Fruit fly (Drosophila melanogaster) S2 (cell line): ENCODE measurements around the gene CG13930.

ENCODE experiments used
- CG8478 ChIP-seq: fragments of >200 bp; optimal IDR thresholded peaks from 2 replicates; lab custom pipeline; 2018
- CTCF ChIP-seq, 2 experiments: fragments of >200 bp; optimal IDR thresholded peaks; 2 replicates each; lab custom pipeline; 2018

The CG13930 gene

DNA sequence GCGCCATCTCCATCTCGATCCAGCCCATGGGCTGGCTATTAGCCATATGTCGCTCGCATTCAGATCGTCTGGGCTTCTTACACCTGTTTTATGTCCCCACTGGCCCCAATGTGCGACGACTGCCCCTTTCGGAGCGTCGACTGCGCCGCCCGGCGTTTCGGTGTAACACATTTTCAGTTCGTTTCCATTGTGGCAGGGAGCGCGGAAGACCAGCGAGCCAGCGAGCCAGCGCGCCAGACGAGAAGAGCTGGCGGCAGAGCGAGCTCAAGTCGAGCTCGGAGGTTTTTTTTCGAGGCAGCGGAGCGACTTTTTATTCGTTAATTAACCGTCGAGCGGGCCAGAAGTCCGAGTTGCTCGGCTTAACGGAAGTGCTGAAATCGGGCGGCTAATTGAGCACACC lies 1.9 kb upstream of the CG13930 start, which contains the start of gene CG7991:
CG7991 (plus strand) TSS at position 329 of the 400 bp plus-strand sequence.
- TF ChIP-seq CG8478 (lab: Kevin White, UChicago), result no peak
- no peak for TF ChIP-seq CTCF (optimal IDR thresholded peaks at IDR 0.05; lab: Kevin White, UChicago)

DNA sequence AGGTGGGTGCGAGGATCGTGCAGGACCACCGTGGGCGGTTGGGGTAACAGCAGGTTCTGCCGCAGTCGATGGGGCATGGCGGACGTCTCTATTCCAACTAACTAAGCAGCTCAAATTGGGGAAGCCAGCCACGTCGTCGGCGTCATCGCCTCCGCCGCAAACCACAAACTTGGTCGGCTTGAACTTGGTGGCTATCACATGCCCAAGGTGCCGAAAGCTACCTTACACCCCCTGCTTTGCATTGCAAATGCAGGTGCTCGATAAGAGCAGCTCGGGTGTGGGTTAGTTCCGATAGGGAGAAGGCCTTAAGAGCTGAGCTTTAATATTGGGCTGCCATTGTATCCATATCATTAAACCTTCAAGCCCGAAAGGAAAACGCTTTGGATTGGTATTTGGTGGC lies 2.5 kb downstream of the CG13930 start, which contains the start of gene RabX5:
RabX5 (minus strand) TSS at position 101 of the 400 bp plus-strand sequence.
- no peak for TF ChIP-seq CTCF (optimal IDR thresholded peaks at IDR 0.05; lab: Kevin White, UChicago)
- TF ChIP-seq CG8478 (lab: Kevin White, UChicago), result no peak

DNA sequence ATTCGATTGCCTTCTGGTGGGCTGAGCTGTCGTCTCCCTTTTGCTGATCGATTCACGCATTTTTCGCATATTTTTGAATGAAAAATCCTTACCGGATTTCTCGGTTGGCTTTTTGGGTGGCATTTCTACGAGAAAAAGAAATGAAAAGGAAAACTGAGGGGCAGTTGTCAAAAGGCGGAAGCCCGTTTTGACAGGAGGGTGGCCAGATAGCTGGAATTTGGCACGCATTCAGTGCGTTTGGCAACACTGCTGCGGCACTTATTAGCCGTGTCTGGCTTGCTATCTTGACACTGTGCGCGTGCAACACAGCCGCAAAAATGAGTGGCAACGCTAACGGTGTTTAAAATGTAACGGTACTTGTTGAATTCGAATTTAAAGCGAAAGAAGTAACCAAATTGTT lies 4.0 kb downstream of the CG13930 start, which contains the start of gene RpL23A:
RpL23A (minus strand) TSS at position 151 of the 400 bp plus-strand sequence.
- TF ChIP-seq CTCF (optimal IDR thresholded peaks at IDR 0.05; lab: Kevin White, UChicago), result peak; percentile 72 to 74
- no peak for TF ChIP-seq CG8478 (lab: Kevin White, UChicago)

DNA sequence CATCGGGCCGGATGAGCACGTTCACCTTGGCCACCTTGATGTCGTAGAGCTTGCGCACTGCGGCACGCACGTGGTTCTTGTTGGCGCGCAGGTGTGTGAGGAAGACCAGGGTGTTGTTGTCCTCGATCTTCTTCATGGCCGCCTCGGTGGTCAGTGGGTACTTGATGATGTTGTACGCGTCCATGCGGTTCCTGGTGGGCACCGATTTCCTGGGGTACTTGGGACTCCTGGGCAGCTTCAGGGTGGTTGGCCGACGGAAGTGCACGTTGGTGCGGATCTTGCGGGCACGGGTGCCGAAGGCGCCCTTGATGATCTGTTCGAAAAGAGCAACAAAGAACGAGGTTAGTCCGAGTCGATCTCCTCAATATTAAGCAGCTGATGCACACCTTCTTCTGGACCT lies 5.1 kb downstream of the CG13930 start:
- TF ChIP-seq CTCF (optimal IDR thresholded peaks at IDR 0.05; lab: Kevin White, UChicago) (no peak), CG8478 (lab: Kevin White, UChicago) (no peak)

DNA sequence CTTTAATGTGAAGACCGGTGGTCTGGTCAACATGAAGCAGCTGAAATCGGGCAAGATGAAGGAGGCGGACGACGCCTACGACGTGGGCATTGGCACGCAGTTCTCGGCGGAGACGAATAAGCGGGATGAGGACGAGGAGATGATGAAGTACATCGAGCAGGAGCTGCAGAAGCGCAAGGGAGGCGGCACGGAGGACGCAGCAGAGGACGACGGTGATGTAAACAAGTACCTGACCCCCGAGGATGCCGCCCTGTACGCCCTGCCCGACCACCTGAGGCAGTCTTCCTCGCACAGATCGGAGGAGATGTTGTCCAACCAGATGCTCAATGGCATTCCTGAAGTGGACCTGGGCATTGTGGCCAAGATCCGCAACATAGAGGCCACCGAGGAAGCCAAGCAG lies 7.0 kb downstream of the CG13930 start:
- TF ChIP-seq CG8478 (lab: Kevin White, UChicago) (no peak), CTCF (optimal IDR thresholded peaks at IDR 0.05; lab: Kevin White, UChicago) (no peak)

DNA sequence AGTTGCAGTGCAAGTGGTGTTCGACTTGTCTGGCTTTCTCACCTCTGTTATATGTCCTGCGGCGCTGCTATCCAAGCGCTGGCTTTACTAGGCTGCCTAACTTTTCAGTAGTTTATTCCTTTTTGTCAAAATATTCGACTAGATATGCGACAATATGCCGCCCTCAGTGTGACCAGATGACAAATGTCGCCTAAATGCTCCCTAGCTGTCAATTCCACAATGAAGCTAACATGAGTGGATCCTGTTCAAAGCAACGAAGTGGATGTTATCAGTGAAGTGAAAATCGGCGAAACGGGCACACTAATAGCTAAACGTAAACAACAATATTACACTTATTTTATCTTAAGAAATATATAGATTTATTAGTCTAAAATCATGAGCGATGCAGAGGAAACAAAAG lies 7.7 kb downstream of the CG13930 start, which contains the start of the genes Srrm234 and CG7974:
Srrm234 (minus strand) TSS at position 189 of the 400 bp plus-strand sequence.
CG7974 (plus strand) TSS at position 263 of the 400 bp plus-strand sequence.
- TF ChIP-seq CG8478 (lab: Kevin White, UChicago) (no peak), CTCF (optimal IDR thresholded peaks at IDR 0.05; lab: Kevin White, UChicago) (no peak)

DNA sequence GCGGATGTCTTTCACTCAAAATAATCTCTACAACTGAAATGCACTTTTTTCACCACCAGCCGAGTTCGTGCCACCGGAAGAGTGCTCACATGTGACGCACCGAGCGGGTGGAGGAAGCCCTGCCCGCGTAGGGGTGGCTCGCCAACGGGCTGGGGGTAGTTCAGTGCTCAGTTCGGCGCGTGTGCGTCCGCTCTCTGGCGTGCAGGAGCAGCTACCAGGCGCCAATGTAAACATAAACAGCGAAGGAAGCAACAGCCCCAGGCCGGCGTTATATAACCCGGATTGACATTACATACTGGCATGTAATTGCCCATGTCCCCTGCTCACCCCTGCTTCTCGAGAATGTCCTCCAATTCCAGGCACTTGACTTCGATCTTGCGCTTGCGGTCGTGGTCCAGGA lies 8.3 kb downstream of the CG13930 start:
- TF ChIP-seq CTCF (optimal IDR thresholded peaks at IDR 0.05; lab: Kevin White, UChicago) (no peak), CG8478 (lab: Kevin White, UChicago) (no peak)

DNA sequence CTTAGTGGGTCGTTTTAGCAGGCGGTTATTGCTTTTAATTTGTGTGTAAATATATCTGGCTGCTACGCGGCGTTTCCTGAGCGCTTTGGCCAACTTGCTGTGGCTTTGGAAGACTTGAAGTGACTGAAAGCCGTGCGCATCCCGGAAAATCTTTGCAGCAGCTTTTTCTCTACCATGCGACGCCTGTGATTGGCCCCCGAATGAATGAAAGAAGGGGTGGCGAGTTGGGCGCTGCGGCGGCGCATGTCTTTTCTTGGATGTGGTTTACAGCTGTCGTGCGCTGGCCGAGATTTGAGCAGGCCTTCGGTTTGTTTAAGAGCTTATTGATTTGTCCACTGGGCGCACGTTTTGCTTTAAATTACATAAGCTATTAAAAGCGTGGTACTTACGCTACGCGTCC lies 9.0 kb downstream of the CG13930 start:
- TF ChIP-seq CG8478 (lab: Kevin White, UChicago) (no peak), CTCF (optimal IDR thresholded peaks at IDR 0.05; lab: Kevin White, UChicago) (no peak)

DNA sequence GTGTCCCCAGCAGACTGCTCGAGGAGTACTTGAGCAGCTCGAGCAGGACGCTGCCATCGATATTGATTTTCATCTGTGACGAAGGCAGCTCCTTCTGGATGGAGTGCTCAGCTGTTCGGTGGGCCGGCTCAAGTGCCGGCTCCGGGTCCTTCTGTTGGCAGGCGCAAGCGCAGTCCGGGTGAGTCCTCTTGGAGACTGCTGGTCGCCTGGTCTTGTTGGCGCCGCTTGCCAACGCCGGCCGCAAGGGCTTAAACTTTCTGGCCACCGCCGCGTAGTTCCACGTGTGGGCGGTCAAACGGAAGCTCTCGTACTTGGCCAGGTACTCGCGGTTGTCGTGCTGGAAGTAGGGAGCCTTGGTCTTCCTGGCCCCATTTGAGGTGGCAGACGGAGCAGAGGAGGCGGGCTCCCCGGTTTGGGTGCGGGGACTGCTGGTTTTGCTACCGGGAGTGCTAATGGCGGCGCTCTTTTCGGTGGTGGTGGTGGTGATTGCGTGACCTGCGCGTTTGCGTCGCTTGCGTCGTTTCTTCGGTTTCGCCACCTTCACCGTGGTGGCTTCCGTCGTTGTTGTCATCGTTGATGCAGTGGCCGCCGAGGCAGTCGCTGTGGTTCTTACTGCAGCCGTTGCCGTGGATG lies 10.7 kb downstream of the CG13930 start:
- TF ChIP-seq CTCF (optimal IDR thresholded peaks at IDR 0.05; lab: Kevin White, UChicago) (no peak), CG8478 (lab: Kevin White, UChicago) (no peak)

DNA sequence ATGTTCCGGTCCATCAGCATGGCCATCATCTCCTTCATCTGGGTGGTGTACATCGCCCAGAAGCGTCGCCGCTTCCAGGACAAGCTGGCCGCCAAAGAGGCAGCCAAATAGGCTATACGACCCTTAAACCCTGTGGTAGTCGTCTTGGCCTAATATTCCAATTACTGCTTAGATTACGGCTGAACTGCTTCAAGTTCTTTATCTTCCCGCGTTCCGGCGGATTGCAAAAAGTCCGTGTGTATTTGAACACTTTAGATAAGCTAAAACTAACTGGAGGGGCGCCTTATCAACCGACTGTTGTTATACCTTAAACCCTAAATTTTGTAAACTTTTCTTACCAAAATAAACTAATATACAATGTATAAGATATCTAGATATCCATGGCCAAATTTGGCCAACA lies 18.8 kb downstream of the CG13930 start:
- TF ChIP-seq CTCF (optimal IDR thresholded peaks at IDR 0.05; lab: Kevin White, UChicago) (no peak), CG8478 (lab: Kevin White, UChicago) (no peak)

DNA sequence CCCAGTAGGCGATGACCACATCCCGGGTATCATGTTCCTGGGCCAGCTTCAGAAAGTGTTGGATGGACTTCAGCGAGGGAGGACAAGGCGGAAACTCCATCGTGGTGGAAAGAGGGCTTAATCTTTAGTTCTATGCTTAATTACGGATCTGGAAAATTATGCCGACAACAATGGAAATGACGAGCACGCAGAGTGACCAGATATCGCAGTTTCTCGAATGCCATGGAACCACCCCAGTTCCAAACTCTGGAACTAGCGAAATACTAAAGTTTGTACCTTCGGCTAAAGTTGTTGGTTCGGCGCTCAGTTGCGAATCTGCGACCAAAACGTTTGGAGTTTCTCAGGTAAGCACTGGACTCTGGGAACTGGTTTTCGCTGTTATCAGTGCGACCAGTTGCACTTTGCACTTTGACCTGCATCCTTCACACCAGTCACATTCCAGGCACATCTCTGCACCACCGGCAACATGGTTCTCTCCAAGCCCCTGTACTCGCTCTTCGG lies 19.8 kb downstream of the CG13930 start, which contains the start of the genes CG7970 and Vta1:
CG7970 (plus strand) TSS at position 51 of the 501 bp plus-strand sequence.
Vta1 (minus strand) TSS at position 201 of the 501 bp plus-strand sequence.
- TF ChIP-seq CG8478 (lab: Kevin White, UChicago) (no peak), CTCF (optimal IDR thresholded peaks at IDR 0.05; lab: Kevin White, UChicago) (peak in 1 of 2 experiments; percentile 22)

DNA sequence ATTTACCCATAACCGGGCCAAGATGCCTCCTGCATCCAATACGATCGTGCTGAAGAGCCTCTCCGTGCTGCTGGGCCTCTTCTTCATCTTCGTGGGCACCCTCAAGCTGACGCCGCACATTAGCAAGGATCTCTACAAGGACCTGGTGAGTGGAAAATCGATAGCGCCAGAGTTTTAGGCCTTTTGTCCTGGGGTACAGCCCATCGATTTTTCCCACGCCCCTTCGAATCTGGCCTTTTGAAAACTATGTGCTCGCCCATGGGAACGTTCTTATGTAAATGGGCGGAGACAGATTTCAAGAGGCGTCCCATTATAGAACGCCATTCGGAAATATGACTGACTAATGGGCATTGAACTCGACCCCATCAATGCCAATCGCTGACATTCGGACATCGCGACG lies 23.2 kb downstream of the CG13930 start:
- TF ChIP-seq CTCF (optimal IDR thresholded peaks at IDR 0.05; lab: Kevin White, UChicago) (no peak), CG8478 (lab: Kevin White, UChicago) (no peak)

DNA sequence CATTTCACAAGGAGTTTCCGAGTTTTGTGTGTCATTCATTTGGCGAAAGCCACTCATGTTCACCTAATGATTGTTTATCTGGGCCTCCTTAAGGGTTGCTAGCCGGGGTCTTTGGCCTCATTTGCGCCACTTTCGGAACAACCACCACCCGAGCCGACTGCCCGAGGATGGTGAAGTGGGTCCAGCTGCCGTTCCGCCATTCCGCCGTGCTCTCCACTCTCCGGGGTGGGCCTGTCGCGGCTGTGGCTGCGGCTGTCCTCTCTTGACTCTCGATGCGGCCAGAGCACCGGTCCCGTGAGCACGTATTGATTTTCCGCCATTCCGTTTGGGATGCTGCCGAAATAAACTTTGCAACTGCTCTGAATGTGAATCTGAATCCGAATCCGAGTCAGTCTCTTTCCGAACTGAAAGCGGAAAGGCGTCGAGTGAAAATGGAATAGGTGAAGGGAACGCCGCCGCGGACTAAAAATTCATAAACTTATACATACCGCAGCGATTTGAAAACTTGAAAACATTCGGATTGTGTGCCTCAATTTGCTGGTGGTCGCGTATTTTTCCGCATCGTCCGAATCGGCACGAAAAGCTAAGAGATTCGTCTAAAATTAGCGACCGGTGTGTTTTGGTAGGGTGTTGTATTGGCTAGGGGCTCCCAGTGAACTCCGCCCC lies 23.7 kb downstream of the CG13930 start, which contains the start of gene CG13920:
CG13920 (plus strand) TSS at position 255 of the 666 bp plus-strand sequence.
- no peak for TF ChIP-seq CTCF (optimal IDR thresholded peaks at IDR 0.05; lab: Kevin White, UChicago)
- TF ChIP-seq CG8478 (lab: Kevin White, UChicago), result no peak

DNA sequence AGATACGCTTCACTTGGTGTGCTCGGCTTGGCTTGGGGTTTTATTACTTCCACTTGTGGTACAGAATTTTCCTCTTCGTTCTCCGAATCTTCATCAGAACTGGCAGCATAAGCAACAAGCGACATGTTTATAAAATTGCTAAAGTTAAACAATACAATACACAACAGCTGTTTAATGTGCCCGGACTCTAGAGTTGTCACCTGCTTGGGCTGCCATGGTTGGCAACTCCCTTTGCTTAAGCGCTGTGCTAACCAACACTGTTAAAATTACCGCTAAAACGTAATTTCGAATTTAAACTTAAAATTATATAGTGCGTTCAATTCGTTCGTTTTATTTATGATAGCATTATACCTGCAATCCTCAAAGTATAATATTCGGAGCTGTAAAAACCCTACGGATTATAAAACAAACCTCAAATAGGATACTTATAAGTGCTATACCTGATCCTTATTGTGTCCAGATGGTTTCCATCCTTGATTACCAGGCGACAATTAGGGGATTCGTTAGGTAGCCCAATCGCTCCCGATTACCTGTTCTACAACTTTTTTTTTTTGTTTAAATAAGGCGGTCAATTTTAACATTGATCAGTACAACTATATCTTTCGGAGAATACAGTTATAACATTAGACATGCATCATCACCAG lies 25.1 kb downstream of the CG13930 start, which contains the start of the genes CG17249 and Bro:
CG17249 (minus strand) TSS at position 189 of the 644 bp plus-strand sequence.
Bro (plus strand) TSS at position 594 of the 644 bp plus-strand sequence.
- TF ChIP-seq CTCF (optimal IDR thresholded peaks at IDR 0.05; lab: Kevin White, UChicago), result peak in 1 of 2 experiments; percentile 8
- no peak for TF ChIP-seq CG8478 (lab: Kevin White, UChicago)
